Fruit fly (Drosophila melanogaster) whole organism, embryonic: ENCODE measurements around the gene CG7702.

Experiments
- CG10366 ChIP-seq: fragments of 200-800 bp; sonication (Bioruptor generic); IDR thresholded peaks from 2 replicates; pipeline ENCODE4 v1.3.6; 2022; ENCODE audit warnings: missing biosample characterization, missing genetic modification characterization
- CG11696 ChIP-seq: fragments of 200-800 bp; sonication (Bioruptor generic); IDR thresholded peaks from 2 replicates; pipeline ENCODE4 v1.3.6; 2022; ENCODE audit warnings: missing biosample characterization, missing genetic modification characterization
- CG13894 ChIP-seq: fragments of 200-800 bp; sonication (Bioruptor generic); optimal IDR thresholded peaks from 3 replicates; lab custom pipeline; 2018; ENCODE audit warnings: missing biosample characterization, mild to moderate bottlenecking, missing genetic modification characterization, moderate library complexity
- CG14710 ChIP-seq: fragments of 200-800 bp; sonication (Bioruptor generic); optimal IDR thresholded peaks from 3 replicates; lab custom pipeline; 2019; ENCODE audit warnings: missing biosample characterization, mild to moderate bottlenecking, missing genetic modification characterization, moderate library complexity
- CG15269 ChIP-seq: fragments of 200-800 bp; sonication (Bioruptor generic); optimal IDR thresholded peaks from 2 replicates; lab custom pipeline; 2018; ENCODE audit warnings: missing biosample characterization, mild to moderate bottlenecking, missing genetic modification characterization, moderate library complexity
- CG15601 ChIP-seq: fragments of 200-800 bp; sonication (Bioruptor generic); optimal IDR thresholded peaks from 3 replicates; lab custom pipeline; 2019; ENCODE audit warnings: missing biosample characterization, mild to moderate bottlenecking, missing genetic modification characterization, moderate library complexity
- CG1602 ChIP-seq: fragments of 200-800 bp; sonication (Bioruptor generic); optimal IDR thresholded peaks from 3 replicates; lab custom pipeline; 2016; ENCODE audit warnings: missing biosample characterization, missing genetic modification characterization
- CG18262 ChIP-seq: fragments of 200-800 bp; optimal IDR thresholded peaks from 3 replicates; lab custom pipeline; 2019; ENCODE audit warnings: missing biosample characterization, mild to moderate bottlenecking, missing genetic modification characterization, moderate library complexity
- CG18599 ChIP-seq: fragments of 200-800 bp; sonication (Bioruptor generic); optimal IDR thresholded peaks from 3 replicates; lab custom pipeline; 2017; ENCODE audit warnings: missing biosample characterization, missing genetic modification characterization, mild to moderate bottlenecking, moderate library complexity, missing genetic modification reagents
- CG2889 ChIP-seq: fragments of 200-800 bp; sonication (Bioruptor generic); IDR thresholded peaks from 3 replicates; pipeline ENCODE4 v1.3.6; 2022; ENCODE audit warnings: missing biosample characterization, missing genetic modification characterization
- CG31388 ChIP-seq: fragments of 200-800 bp; sonication (Bioruptor generic); optimal IDR thresholded peaks from 2 replicates; lab custom pipeline; 2016; ENCODE audit warnings: missing biosample characterization, missing genetic modification characterization
- CG3838 ChIP-seq: fragments of 200-800 bp; sonication (Bioruptor generic); optimal IDR thresholded peaks from 3 replicates; lab custom pipeline; 2016; ENCODE audit warnings: missing biosample characterization, missing genetic modification characterization
- CG6175 ChIP-seq: fragments of 200-800 bp; sonication (Bioruptor generic); IDR thresholded peaks from 3 replicates; pipeline ENCODE4 v1.3.6; 2022; ENCODE audit warnings: missing biosample characterization, missing genetic modification characterization
- CG9437 ChIP-seq: fragments of 200-800 bp; sonication (Bioruptor generic); optimal IDR thresholded peaks from 2 replicates; lab custom pipeline; 2018; ENCODE audit warnings: missing biosample characterization, mild to moderate bottlenecking, missing genetic modification characterization
- Chrac-16 ChIP-seq: fragments of 200-800 bp; sonication (Bioruptor generic); optimal IDR thresholded peaks from 3 replicates; lab custom pipeline; 2016; ENCODE audit warnings: missing biosample characterization, missing genetic modification characterization
- D ChIP-seq, 2 experiments: fragments of 200-800 bp in 1 of 2; fragments of >200 bp in 1 of 2; sonication (Bioruptor generic) in 1 of 2; optimal IDR thresholded peaks; 2 replicates in 1 of 2; 3 replicates in 1 of 2; lab custom pipeline; 2017; ENCODE audit warnings: mild to moderate bottlenecking in 1 of 2, missing biosample characterization in 1 of 2, missing genetic modification characterization in 1 of 2, missing genetic modification reagents in 1 of 2
- Drgx ChIP-seq: fragments of 200-800 bp; sonication (Bioruptor generic); IDR thresholded peaks from 2 replicates; pipeline ENCODE4 v1.3.6; 2022; ENCODE audit warnings: missing biosample characterization, missing genetic modification characterization
- Ets65A ChIP-seq: fragments of 200-800 bp; sonication (Bioruptor generic); peaks from one replicate; lab custom pipeline; 2016; ENCODE audit warnings: missing biosample characterization, missing genetic modification characterization
- GATAe ChIP-seq: fragments of 200-800 bp; sonication (Bioruptor generic); conservative IDR thresholded peaks from 2 replicates; pipeline ENCODE4 v1.3.6; 2022; ENCODE audit warnings: missing biosample characterization, missing genetic modification characterization
- HLH4C ChIP-seq: fragments of 200-800 bp; sonication (Bioruptor generic); IDR thresholded peaks from 3 replicates; pipeline ENCODE4 v1.3.6; 2022; ENCODE audit warnings: missing biosample characterization, missing genetic modification characterization; ENCODE audit not compliant: partially characterized antibody
- NC2β ChIP-seq: fragments of 200-800 bp; sonication (Bioruptor generic); optimal IDR thresholded peaks from 2 replicates; lab custom pipeline; 2016; ENCODE audit warnings: missing biosample characterization, missing genetic modification characterization
- Poxn ChIP-seq: fragments of 200-800 bp; sonication (Bioruptor generic); IDR thresholded peaks from 2 replicates; pipeline ENCODE4 v1.3.6; 2022; ENCODE audit warnings: missing biosample characterization, missing genetic modification characterization
- Trl ChIP-seq, 3 experiments: fragments of >200 bp in 2 of 3; fragments of 200-800 bp in 1 of 3; sonication (Bioruptor generic) in 1 of 3; optimal IDR thresholded peaks; 2 replicates in 1 of 3; 3 replicates in 2 of 3; lab custom pipeline; 2016 to 2017; ENCODE audit warnings: missing biosample characterization in 1 of 3, missing genetic modification characterization in 1 of 3
- abd-A ChIP-seq: fragments of 200-800 bp; sonication (Bioruptor generic); optimal IDR thresholded peaks from 3 replicates; lab custom pipeline; 2019; ENCODE audit warnings: missing biosample characterization, mild to moderate bottlenecking, missing genetic modification characterization, moderate library complexity
- bowl ChIP-seq: fragments of 200-800 bp; sonication (Bioruptor generic); IDR thresholded peaks from 2 replicates; pipeline ENCODE4 v1.3.6; 2022; ENCODE audit warnings: missing biosample characterization, missing genetic modification characterization
- ci ChIP-seq: fragments of 200-800 bp; sonication (Bioruptor generic); IDR thresholded peaks from 3 replicates; pipeline ENCODE4 v1.3.6; 2022; ENCODE audit warnings: missing biosample characterization, missing genetic modification characterization
- her ChIP-seq: fragments of 200-800 bp; sonication (Bioruptor generic); optimal IDR thresholded peaks from 2 replicates; lab custom pipeline; 2016; ENCODE audit warnings: missing biosample characterization, missing genetic modification characterization
- insv ChIP-seq, 2 experiments: fragments of 200-800 bp; sonication (Bioruptor generic); optimal IDR thresholded peaks; 3 replicates each; lab custom pipeline; 2016 to 2018; ENCODE audit warnings: missing biosample characterization in 2 of 2, missing genetic modification characterization in 2 of 2
- knrl ChIP-seq: fragments of 200-800 bp; sonication (Bioruptor generic); IDR thresholded peaks from 3 replicates; pipeline ENCODE4 v1.3.6; 2022; ENCODE audit warnings: missing biosample characterization, missing genetic modification characterization; ENCODE audit not compliant: partially characterized antibody
- mirr ChIP-seq: fragments of 200-800 bp; sonication (Bioruptor generic); optimal IDR thresholded peaks from 3 replicates; lab custom pipeline; 2018; ENCODE audit warnings: missing biosample characterization, mild to moderate bottlenecking, missing genetic modification characterization
- nom ChIP-seq: fragments of 200-800 bp; sonication (Bioruptor generic); optimal IDR thresholded peaks from 2 replicates; lab custom pipeline; 2017; ENCODE audit warnings: missing biosample characterization, missing genetic modification characterization, mild to moderate bottlenecking, moderate library complexity, missing genetic modification reagents
- onecut ChIP-seq: fragments of 200-800 bp; sonication (Bioruptor generic); IDR thresholded peaks from 2 replicates; pipeline ENCODE4 v1.3.6; 2022; ENCODE audit warnings: missing biosample characterization, missing genetic modification characterization
- row ChIP-seq: fragments of 200-800 bp; sonication (Bioruptor generic); IDR thresholded peaks from 3 replicates; pipeline ENCODE4 v1.3.6; 2022; ENCODE audit warnings: missing biosample characterization, missing genetic modification characterization
- shn ChIP-seq: fragments of 200-800 bp; sonication (Bioruptor generic); optimal IDR thresholded peaks from 3 replicates; lab custom pipeline; 2016; ENCODE audit warnings: missing biosample characterization, missing genetic modification characterization
- trh ChIP-seq: fragments of 200-800 bp; sonication (Bioruptor generic); optimal IDR thresholded peaks from 2 replicates; lab custom pipeline; 2016; ENCODE audit warnings: missing biosample characterization, missing genetic modification characterization
- unpg ChIP-seq: fragments of 200-800 bp; sonication (Bioruptor generic); optimal IDR thresholded peaks from 3 replicates; lab custom pipeline; 2018; ENCODE audit warnings: missing biosample characterization, mild to moderate bottlenecking, missing genetic modification characterization, moderate library complexity
- vnd ChIP-seq: fragments of 200-800 bp; sonication (Bioruptor generic); IDR thresholded peaks from 3 replicates; pipeline ENCODE4 v1.3.6; 2022; ENCODE audit warnings: missing biosample characterization, missing genetic modification characterization; ENCODE audit not compliant: partially characterized antibody
- vvl ChIP-seq: fragments of 200-800 bp; sonication (Bioruptor generic); IDR thresholded peaks from 2 replicates; pipeline ENCODE4 v1.3.6; 2022; ENCODE audit warnings: missing biosample characterization, missing genetic modification characterization
- z ChIP-seq: fragments of 200-800 bp; sonication (Bioruptor generic); IDR thresholded peaks from 3 replicates; pipeline ENCODE4 v1.3.6; 2022; ENCODE audit warnings: missing biosample characterization, missing genetic modification characterization
- zf30C ChIP-seq: fragments of 200-800 bp; sonication (Bioruptor generic); optimal IDR thresholded peaks from 3 replicates; lab custom pipeline; 2018; ENCODE audit warnings: missing biosample characterization, mild to moderate bottlenecking, missing genetic modification characterization

CG7702 gene

dm6 chr3R:18639662-18640061 is 29.5 kb upstream of the CG7702 start:
- TF ChIP-seq row (GFP tag; lab: Robert Waterston, UW) (peak; percentile 28; the same call in 1 of the 3 replicates), CG18262 (tag; lab: Kevin White, UChicago) (no peak), CG6175 (GFP tag; lab: Robert Waterston, UW) (no peak), Drgx (GFP tag; lab: Robert Waterston, UW) (peak; percentile 36; the same call in 1 of the 2 replicates)

DNA sequence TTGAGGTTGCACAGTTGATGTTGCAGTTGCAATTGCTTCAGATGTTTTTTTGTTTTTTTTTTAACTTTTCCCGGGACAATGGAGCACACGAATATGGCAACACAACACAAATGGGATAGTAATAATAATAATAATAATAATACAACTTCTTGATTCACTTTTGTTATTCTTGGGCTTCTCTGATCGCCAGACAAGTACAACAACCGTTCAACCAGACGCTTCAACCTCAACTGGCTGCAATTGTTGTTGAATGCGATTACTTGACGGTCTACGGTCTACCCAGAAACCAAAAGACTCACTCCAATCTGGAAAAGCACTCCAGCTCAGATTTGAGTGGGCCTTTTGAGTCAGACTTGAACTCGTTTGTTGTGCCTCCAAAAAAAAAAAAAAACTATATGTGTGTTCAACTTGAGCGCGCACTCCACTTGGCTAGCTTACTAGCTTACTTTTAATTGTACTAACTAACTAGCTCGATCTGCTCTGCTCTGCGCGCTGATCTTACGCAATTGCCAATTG is 27.9 kb upstream of the CG7702 start, which contains the start of gene CG14301:
Gene CG14301, minus strand, starts transcription at position 216 of the 516 bp plus-strand sequence.
- TF ChIP-seq shn (GFP tag; lab: Kevin White, UChicago): no peak
- peak; percentile 95 for TF ChIP-seq CG15601 (tag; lab: Kevin White, UChicago)
- peak; percentile 96 for TF ChIP-seq z (GFP tag; lab: Robert Waterston, UW)
- 0 out of 3 replicates have a peak, but pooled peaks have one; percentile 22 for TF ChIP-seq HLH4C (GFP tag; lab: Robert Waterston, UW)
- no peak for TF ChIP-seq knrl (GFP tag; lab: Robert Waterston, UW)
- TF ChIP-seq insv (GFP tag; optimal IDR thresholded peaks at IDR 0.05; lab: Kevin White, UChicago): no peak
- TF ChIP-seq nom (GFP tag; lab: Kevin White, UChicago): peak; percentile 55
- no peak for TF ChIP-seq CG13894 (tag; lab: Kevin White, UChicago)

dm6 chr3R:18643646-18644045 is 25.5 kb upstream of the CG7702 start:
- TF ChIP-seq CG13894 (tag; lab: Kevin White, UChicago) (peak; percentile 95), CG9437 (GFP tag; lab: Kevin White, UChicago) (no peak), Ets65A (peak; percentile 63), CG1602 (no peak)

DNA sequence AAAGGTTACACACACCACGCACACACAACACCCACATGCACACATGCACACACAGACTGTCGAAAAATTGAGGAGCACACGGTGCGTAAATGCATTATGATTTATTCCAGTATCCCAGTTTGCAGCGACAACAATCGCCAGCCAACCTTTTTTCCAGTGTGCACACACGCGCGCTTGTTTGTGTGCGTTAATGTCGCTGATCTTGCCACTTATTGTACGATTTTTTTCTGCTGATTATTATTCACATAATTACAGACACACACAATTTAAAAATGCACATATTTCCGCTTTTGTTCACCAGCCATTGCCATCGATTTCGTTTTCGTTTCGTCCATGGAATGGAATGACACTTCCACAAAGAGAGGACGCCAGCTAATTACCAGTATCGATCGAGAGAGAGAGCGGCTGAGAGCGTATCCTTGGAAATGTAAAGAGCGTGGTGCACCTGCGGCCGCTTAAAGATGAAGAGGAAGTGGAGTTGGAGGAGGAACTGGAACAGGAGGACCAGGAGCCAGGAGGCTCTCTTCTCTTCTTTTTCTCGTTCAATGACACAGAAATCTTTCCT is 10.7 kb upstream of the CG7702 start:
- peak; percentile 72 for TF ChIP-seq Ets65A
- peak; percentile 78 for TF ChIP-seq onecut (GFP tag; lab: Robert Waterston, UW)
- TF ChIP-seq vvl (GFP tag; lab: Robert Waterston, UW): peak; percentile 40; the same call in 1 of the 2 replicates
- TF ChIP-seq Trl (optimal IDR thresholded peaks at IDR 0.05; lab: Kevin White, UChicago): peak; percentile 73 to 78
- TF ChIP-seq Trl (GFP tag; optimal IDR thresholded peaks at IDR 0.05; lab: Kevin White, UChicago): no peak
- TF ChIP-seq NC2β: no peak
- peak; percentile 48 for TF ChIP-seq zf30C (GFP tag; lab: Kevin White, UChicago)
- TF ChIP-seq trh: no peak
- no peak for TF ChIP-seq mirr (GFP tag; lab: Kevin White, UChicago)
- 0 out of 2 replicates have a peak, but pooled peaks have one; percentile 7 for TF ChIP-seq CG11696
- TF ChIP-seq D (optimal IDR thresholded peaks at IDR 0.05; lab: Kevin White, UChicago): peak; percentile 4
- no peak for TF ChIP-seq D (GFP tag; optimal IDR thresholded peaks at IDR 0.05; lab: Kevin White, UChicago)
- 0 out of 3 replicates have a peak, but pooled peaks have one; percentile 34 for TF ChIP-seq ci (GFP tag; lab: Robert Waterston, UW)
- peak; percentile 92 for TF ChIP-seq CG14710 (tag; lab: Kevin White, UChicago)
- no peak for TF ChIP-seq vnd (GFP tag; lab: Robert Waterston, UW)
- TF ChIP-seq, all 482 proteins: peak for 9

- no peak for TF ChIP-seq abd-A (tag; lab: Kevin White, UChicago)
- no peak for TF ChIP-seq bowl
- no peak; the same call in 2 of the 3 replicates for TF ChIP-seq knrl (GFP tag; lab: Robert Waterston, UW)
- TF ChIP-seq Poxn: no peak
- peak; percentile 83 for TF ChIP-seq unpg (GFP tag; lab: Kevin White, UChicago)
- TF ChIP-seq CG15269 (tag; lab: Kevin White, UChicago): no peak
- TF ChIP-seq CG10366 (GFP tag; lab: Robert Waterston, UW): peak; percentile 83
- peak; percentile 86 for TF ChIP-seq Chrac-16 (GFP tag; lab: Kevin White, UChicago)
- TF ChIP-seq GATAe (GFP tag; lab: Robert Waterston, UW): 0 out of 2 replicates have a peak, but pooled peaks have one; percentile 51
- TF ChIP-seq CG31388 (GFP tag; lab: Kevin White, UChicago): peak; percentile 52
- TF ChIP-seq her (GFP tag; lab: Kevin White, UChicago): peak; percentile 71
- TF ChIP-seq CG2889 (GFP tag; lab: Robert Waterston, UW): peak; percentile 33; the same call in 1 of the 3 replicates
- no peak for TF ChIP-seq CG18599 (GFP tag; lab: Kevin White, UChicago)
- peak; percentile 37 for TF ChIP-seq CG3838 (GFP tag; lab: Kevin White, UChicago)
These were observed 10.1 kb upstream of the CG7702 start, which contains the start of the genes CG31224 and CstF64 for dm6 chr3R:18658945-18659642. CG31224 (minus strand) TSS chr3R:18659309. CstF64 (plus strand) TSS chr3R:18659618.
